Worm (Caenorhabditis elegans): ENCODE data around the gene arrd-28.

The arrd-28 gene

DNA sequence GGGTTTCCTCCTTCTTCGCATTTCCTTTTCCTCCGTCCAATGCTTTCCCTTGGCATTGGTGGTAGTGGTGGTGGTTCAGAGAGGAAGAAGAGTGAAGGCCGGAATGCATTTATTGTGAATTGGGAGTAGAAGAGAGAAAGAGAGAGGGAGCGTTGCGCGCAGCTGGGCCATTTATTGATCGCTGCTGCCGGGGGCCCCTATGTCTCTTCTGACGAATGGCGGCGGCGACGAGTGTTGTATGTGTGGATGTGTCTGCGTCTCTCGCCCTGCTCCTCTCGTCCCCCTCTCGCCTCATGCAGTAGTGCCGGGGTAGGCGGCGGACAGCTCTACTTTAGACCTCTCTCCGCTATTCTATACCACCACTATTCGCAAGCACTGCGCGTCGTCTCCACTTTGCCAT is 37.2 kb upstream of the arrd-28 start, which contains the start of gene unc-115:
Gene unc-115 (plus strand): TSS at position 301 of the 400 bp plus-strand sequence.
- TF ChIP-seq ham-2 (GFP tag; optimal IDR thresholded peaks at IDR 0.05) (peak; percentile 82), lin-32 (GFP tag; optimal IDR thresholded peaks at IDR 0.05) (peak; percentile 47), ztf-11 (tag; optimal IDR thresholded peaks at IDR 0.05) (peak; percentile 74), ceh-83 (GFP tag; optimal IDR thresholded peaks at IDR 0.05) (no peak), unc-120 (tag; optimal IDR thresholded peaks at IDR 0.05; ENCODE audit: poor library complexity, severe bottlenecking) (peak; percentile 89), snpc-4 (tag; optimal IDR thresholded peaks at IDR 0.05) (no peak), ceh-43 (GFP tag; optimal IDR thresholded peaks at IDR 0.05) (peak; percentile 20), M03D4.4 (tag; optimal IDR thresholded peaks at IDR 0.05) (peak; percentile 63), tbx-8 (GFP tag; optimal IDR thresholded peaks at IDR 0.05) (no peak), elt-1 (tag; optimal IDR thresholded peaks at IDR 0.05; ENCODE audit: borderline replicate concordance, insufficient read depth) (peak; percentile 2), mls-2 (tag; optimal IDR thresholded peaks at IDR 0.05) (peak; percentile 93), mep-1 (tag; optimal IDR thresholded peaks at IDR 0.05) (peak; percentile 72), ces-1 (GFP tag; optimal IDR thresholded peaks at IDR 0.05) (peak; percentile 97), blmp-1 (tag; optimal IDR thresholded peaks at IDR 0.05) (peak; percentile 33), unc-39 (tag; optimal IDR thresholded peaks at IDR 0.05) (peak; percentile 34), bed-3 (GFP tag; optimal IDR thresholded peaks at IDR 0.05) (no peak), mab-5 (tag; optimal IDR thresholded peaks at IDR 0.05) (no peak), nhr-2 (tag; optimal IDR thresholded peaks at IDR 0.05) (no peak), nhr-28 (tag; optimal IDR thresholded peaks at IDR 0.05) (no peak), drap-1 (GFP tag; optimal IDR thresholded peaks at IDR 0.05) (peak; percentile 65), hlh-1 (tag; optimal IDR thresholded peaks at IDR 0.05) (peak; percentile 3), sem-2 (GFP tag; optimal IDR thresholded peaks at IDR 0.05) (no peak), nhr-76 (tag; optimal IDR thresholded peaks at IDR 0.05) (no peak), nhr-12 (tag; optimal IDR thresholded peaks at IDR 0.05) (no peak), zip-8 (tag; optimal IDR thresholded peaks at IDR 0.05) (no peak), sptf-1 (tag; optimal IDR thresholded peaks at IDR 0.05) (peak; percentile 81), flh-1 (GFP tag; optimal IDR thresholded peaks at IDR 0.05) (no peak), pha-4 (tag; optimal IDR thresholded peaks at IDR 0.05) (peak; percentile 85), unc-62 (GFP tag; optimal IDR thresholded peaks at IDR 0.05) (peak; percentile 95), cnd-1 (tag; optimal IDR thresholded peaks at IDR 0.05) (peak; percentile 77), ceh-39 (tag; optimal IDR thresholded peaks at IDR 0.05) (no peak), lsy-2 (tag; optimal IDR thresholded peaks at IDR 0.05) (peak; percentile 47), lin-13 (tag; optimal IDR thresholded peaks at IDR 0.05) (no peak), nhr-237 (tag; optimal IDR thresholded peaks at IDR 0.05) (no peak), elt-3 (tag; optimal IDR thresholded peaks at IDR 0.05) (no peak)

DNA sequence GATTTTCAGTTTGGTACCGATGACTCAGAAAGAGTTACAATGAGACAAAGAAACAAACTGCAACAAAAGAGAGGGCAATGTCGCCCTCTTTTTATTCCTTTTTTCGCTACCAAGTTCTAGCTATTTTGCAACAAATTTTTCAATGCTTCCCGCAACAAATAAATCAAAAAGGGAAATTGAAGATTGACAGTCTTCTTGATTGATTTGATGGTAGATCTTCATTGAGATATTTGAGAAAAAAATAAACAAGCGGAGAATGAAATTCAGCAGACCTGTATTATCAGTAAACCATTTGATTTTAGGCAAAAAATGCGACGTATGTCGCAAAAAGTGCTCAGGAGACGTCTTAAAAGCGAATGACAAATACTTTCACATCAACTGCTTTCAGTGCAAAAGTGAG is 36.6 kb upstream of the arrd-28 start:
- TF ChIP-seq unc-62 (GFP tag; optimal IDR thresholded peaks at IDR 0.05) (peak; percentile 45), unc-39 (tag; optimal IDR thresholded peaks at IDR 0.05) (no peak)

DNA sequence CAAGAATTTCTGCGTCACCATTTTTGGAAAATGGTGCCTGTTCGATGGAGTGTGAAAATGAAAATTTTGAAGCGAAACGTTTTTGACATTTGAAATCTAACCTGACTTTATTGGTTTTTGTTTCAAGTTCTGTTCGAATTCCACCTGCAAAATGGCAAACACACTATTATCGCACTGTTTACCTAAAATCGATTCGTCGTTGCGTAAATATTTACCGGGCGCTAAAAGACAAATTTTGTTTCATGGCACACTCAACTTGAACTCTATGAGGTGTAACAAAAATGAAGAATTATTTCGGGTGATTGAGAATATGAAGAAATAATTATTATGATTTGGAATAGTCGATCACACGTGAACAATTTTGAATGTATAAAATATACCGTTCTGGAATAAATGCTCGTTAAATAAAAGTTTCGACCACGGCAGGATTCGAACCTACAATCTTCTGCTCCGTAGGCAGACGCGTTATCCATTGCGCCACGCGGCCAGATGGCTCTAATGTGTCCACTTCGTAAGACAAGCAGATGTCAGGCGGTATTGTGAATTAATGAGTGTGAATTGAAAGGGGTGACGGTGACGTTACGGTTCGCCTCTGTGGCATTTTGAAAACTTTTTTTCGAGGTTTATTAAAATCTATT is 35.4 kb upstream of the arrd-28 start:
- TF ChIP-seq unc-39 (tag; optimal IDR thresholded peaks at IDR 0.05), result no peak
- no peak for TF ChIP-seq lin-32 (GFP tag; optimal IDR thresholded peaks at IDR 0.05)
- TF ChIP-seq ceh-83 (GFP tag; optimal IDR thresholded peaks at IDR 0.05), result peak; percentile 14
- TF ChIP-seq mep-1 (tag; optimal IDR thresholded peaks at IDR 0.05), result no peak
- TF ChIP-seq mls-2 (tag; optimal IDR thresholded peaks at IDR 0.05), result no peak
- no peak for TF ChIP-seq elt-1 (tag; optimal IDR thresholded peaks at IDR 0.05; ENCODE audit: borderline replicate concordance, insufficient read depth)
- TF ChIP-seq nhr-76 (tag; optimal IDR thresholded peaks at IDR 0.05), result no peak
- TF ChIP-seq lin-13 (tag; optimal IDR thresholded peaks at IDR 0.05), result no peak
- TF ChIP-seq drap-1 (GFP tag; optimal IDR thresholded peaks at IDR 0.05), result no peak
- no peak for TF ChIP-seq nhr-2 (tag; optimal IDR thresholded peaks at IDR 0.05)
- peak; percentile 3 for TF ChIP-seq nhr-237 (tag; optimal IDR thresholded peaks at IDR 0.05)
- no peak for TF ChIP-seq ceh-39 (tag; optimal IDR thresholded peaks at IDR 0.05)
- TF ChIP-seq ztf-11 (tag; optimal IDR thresholded peaks at IDR 0.05), result no peak
- no peak for TF ChIP-seq unc-120 (tag; optimal IDR thresholded peaks at IDR 0.05; ENCODE audit: poor library complexity, severe bottlenecking)
- no peak for TF ChIP-seq zip-8 (tag; optimal IDR thresholded peaks at IDR 0.05)
- TF ChIP-seq bed-3 (GFP tag; optimal IDR thresholded peaks at IDR 0.05), result no peak
- TF ChIP-seq hlh-1 (tag; optimal IDR thresholded peaks at IDR 0.05), result no peak
- no peak for TF ChIP-seq nhr-28 (tag; optimal IDR thresholded peaks at IDR 0.05)
- TF ChIP-seq ham-2 (GFP tag; optimal IDR thresholded peaks at IDR 0.05), result no peak
- peak; percentile 72 for TF ChIP-seq cnd-1 (tag; optimal IDR thresholded peaks at IDR 0.05)
- TF ChIP-seq ces-1 (GFP tag; optimal IDR thresholded peaks at IDR 0.05), result peak; percentile 27
- no peak for TF ChIP-seq tbx-8 (GFP tag; optimal IDR thresholded peaks at IDR 0.05)
- no peak for TF ChIP-seq blmp-1 (tag; optimal IDR thresholded peaks at IDR 0.05)
- TF ChIP-seq mab-5 (tag; optimal IDR thresholded peaks at IDR 0.05), result no peak
- TF ChIP-seq flh-1 (GFP tag; optimal IDR thresholded peaks at IDR 0.05), result no peak
- TF ChIP-seq nhr-12 (tag; optimal IDR thresholded peaks at IDR 0.05), result no peak
- TF ChIP-seq ceh-43 (GFP tag; optimal IDR thresholded peaks at IDR 0.05), result no peak
- no peak for TF ChIP-seq M03D4.4 (tag; optimal IDR thresholded peaks at IDR 0.05)
- TF ChIP-seq sem-2 (GFP tag; optimal IDR thresholded peaks at IDR 0.05), result no peak
- peak; percentile 28 for TF ChIP-seq unc-62 (GFP tag; optimal IDR thresholded peaks at IDR 0.05)
- no peak for TF ChIP-seq lsy-2 (tag; optimal IDR thresholded peaks at IDR 0.05)
- no peak for TF ChIP-seq elt-3 (tag; optimal IDR thresholded peaks at IDR 0.05)
- TF ChIP-seq pha-4 (tag; optimal IDR thresholded peaks at IDR 0.05), result peak; percentile 75
- TF ChIP-seq snpc-4 (tag; optimal IDR thresholded peaks at IDR 0.05), result no peak
- peak; percentile 13 for TF ChIP-seq sptf-1 (tag; optimal IDR thresholded peaks at IDR 0.05)

All from whole organism, mixed stage, embryonic.